Fruit fly (Drosophila melanogaster): Measurements from ENCODE around the gene CG13248.

- no peak for TF ChIP-seq Snoo (tag; optimal IDR thresholded peaks at IDR 0.05)
- no peak for TF ChIP-seq CG12605 (GFP tag; IDR thresholded peaks at IDR 0.05)
- TF ChIP-seq fd96Ca (GFP tag; IDR thresholded peaks at IDR 0.05), result no peak
- TF ChIP-seq Ets98B (GFP tag; IDR thresholded peaks at IDR 0.05), result no peak
- TF ChIP-seq gl (tag; optimal IDR thresholded peaks at IDR 0.05), result no peak
- TF ChIP-seq CG9948 (tag; optimal IDR thresholded peaks at IDR 0.05), result no peak
- TF ChIP-seq CG13204 (GFP tag; optimal IDR thresholded peaks at IDR 0.05), result no peak
- no peak for TF ChIP-seq Pif1B (GFP tag; optimal IDR thresholded peaks at IDR 0.05)
- TF ChIP-seq CG8301 (tag; optimal IDR thresholded peaks at IDR 0.05), result no peak
- no peak for TF ChIP-seq CG34367 (tag; optimal IDR thresholded peaks at IDR 0.05)
- TF ChIP-seq D1 (tag; optimal IDR thresholded peaks at IDR 0.05), result no peak
- TF ChIP-seq CG17806 (tag; optimal IDR thresholded peaks at IDR 0.05), result no peak
- no peak for TF ChIP-seq CG14655 (GFP tag; optimal IDR thresholded peaks at IDR 0.05)
- no peak for TF ChIP-seq Pif1A (GFP tag; optimal IDR thresholded peaks at IDR 0.05)
These were observed 49.0 kb downstream of the CG13248 start, which contains the start of gene Prim2 for dm6 chr3L:20361389-20361788.

Data from whole organism, pupa.